Fruit fly (Drosophila melanogaster): ENCODE results near the gene fng.

The fng gene

dm6 chr3L:20900996-20901395 lies 48.3 kb downstream of the fng start:
- TF ChIP-seq ssp (GFP tag; IDR thresholded peaks at IDR 0.05) = no peak
- no peak for TF ChIP-seq Stat92E (GFP tag; optimal IDR thresholded peaks at IDR 0.05)
- no peak for TF ChIP-seq CoRest (tag; optimal IDR thresholded peaks at IDR 0.05)
- no peak for TF ChIP-seq CG1792 (GFP tag; optimal IDR thresholded peaks at IDR 0.05)
- TF ChIP-seq her (GFP tag; optimal IDR thresholded peaks at IDR 0.05) = no peak
- no peak for TF ChIP-seq Ets97D (GFP tag; optimal IDR thresholded peaks at IDR 0.05)
- TF ChIP-seq CG13775 (GFP tag; optimal IDR thresholded peaks at IDR 0.05) = no peak
- no peak for TF ChIP-seq otp (GFP tag; IDR thresholded peaks at IDR 0.05)
- TF ChIP-seq salm (tag; optimal IDR thresholded peaks at IDR 0.05) = no peak
- TF ChIP-seq stc (GFP tag; IDR thresholded peaks at IDR 0.05) = no peak
- no peak for TF ChIP-seq nerfin-1 (tag; optimal IDR thresholded peaks at IDR 0.05)
- TF ChIP-seq CG17385 (GFP tag; optimal IDR thresholded peaks at IDR 0.05) = no peak
- peak; percentile 11 for TF ChIP-seq CG18599 (GFP tag; optimal IDR thresholded peaks at IDR 0.05)
- peak; percentile 4 for TF ChIP-seq odd (GFP tag; optimal IDR thresholded peaks at IDR 0.05)
- peak; percentile 12 for TF ChIP-seq Asciz (GFP tag; optimal IDR thresholded peaks at IDR 0.05)
- TF ChIP-seq CG11696 (GFP tag; IDR thresholded peaks at IDR 0.05) = 0 out of 2 replicates have a peak, but pooled peaks have one; percentile 24
- peak; percentile 47; the same call in 1 of the 3 replicates for TF ChIP-seq Mrtf (GFP tag; IDR thresholded peaks at IDR 0.05)
- TF ChIP-seq CG1832 (GFP tag; optimal IDR thresholded peaks at IDR 0.05) = no peak
- TF ChIP-seq Hmx (GFP tag; optimal IDR thresholded peaks at IDR 0.05) = no peak
- no peak for TF ChIP-seq dm (GFP tag; optimal IDR thresholded peaks at IDR 0.05)
- no peak for TF ChIP-seq grau (tag; optimal IDR thresholded peaks at IDR 0.05)
- no peak for TF ChIP-seq C15 (GFP tag; IDR thresholded peaks at IDR 0.05)
- TF ChIP-seq CG11247 (GFP tag; IDR thresholded peaks at IDR 0.05) = no peak
- TF ChIP-seq CG3281 (GFP tag; optimal IDR thresholded peaks at IDR 0.05) = peak; percentile 24
- TF ChIP-seq Rx (GFP tag; IDR thresholded peaks at IDR 0.05) = no peak
- TF ChIP-seq Drgx (GFP tag; IDR thresholded peaks at IDR 0.05) = no peak
- no peak for TF ChIP-seq mirr (GFP tag; optimal IDR thresholded peaks at IDR 0.05)
- peak; percentile 12 for TF ChIP-seq Meics (GFP tag; optimal IDR thresholded peaks at IDR 0.05)
- TF ChIP-seq CG6272 (GFP tag; IDR thresholded peaks at IDR 0.05) = no peak
- TF ChIP-seq nau (GFP tag; optimal IDR thresholded peaks at IDR 0.05) = peak; percentile 28
- TF ChIP-seq CG14710 (tag; optimal IDR thresholded peaks at IDR 0.05) = no peak
- no peak for TF ChIP-seq ken (GFP tag; IDR thresholded peaks at IDR 0.05)
- TF ChIP-seq CG14667 (GFP tag; IDR thresholded peaks at IDR 0.05) = no peak
- no peak for TF ChIP-seq YL-1 (GFP tag; optimal IDR thresholded peaks at IDR 0.05)
- peak; percentile 32 for TF ChIP-seq CG6813 (GFP tag; optimal IDR thresholded peaks at IDR 0.05)
- no peak for TF ChIP-seq fu2 (GFP tag; optimal IDR thresholded peaks at IDR 0.05)
- TF ChIP-seq amos (GFP tag; IDR thresholded peaks at IDR 0.05; ENCODE audit: partially characterized antibody) = no peak
- TF ChIP-seq CG17802 (tag; optimal IDR thresholded peaks at IDR 0.05) = no peak
- no peak for TF ChIP-seq Sry-β (GFP tag; optimal IDR thresholded peaks at IDR 0.05)
- TF ChIP-seq CG31388 (GFP tag; optimal IDR thresholded peaks at IDR 0.05) = no peak
- no peak for TF ChIP-seq wdn (GFP tag; IDR thresholded peaks at IDR 0.05)
- peak; percentile 8 for TF ChIP-seq unpg (GFP tag; optimal IDR thresholded peaks at IDR 0.05)
- no peak for TF ChIP-seq ewg (GFP tag; optimal IDR thresholded peaks at IDR 0.05)
- TF ChIP-seq CG17361 (GFP tag; IDR thresholded peaks at IDR 0.05) = no peak
- TF ChIP-seq wor (GFP tag; IDR thresholded peaks at IDR 0.05) = no peak
- TF ChIP-seq slp2 (GFP tag; optimal IDR thresholded peaks at IDR 0.05) = no peak
- TF ChIP-seq caup (GFP tag; optimal IDR thresholded peaks at IDR 0.05; ENCODE audit: severe bottlenecking) = peak; percentile 56
- no peak for TF ChIP-seq chn (GFP tag; optimal IDR thresholded peaks at IDR 0.05)
- no peak for TF ChIP-seq bbx (GFP tag; IDR thresholded peaks at IDR 0.05; ENCODE audit: partially characterized antibody)
- no peak for TF ChIP-seq CG13894 (tag; optimal IDR thresholded peaks at IDR 0.05)
- TF ChIP-seq CG4617 (GFP tag; optimal IDR thresholded peaks at IDR 0.05; ENCODE audit: borderline replicate concordance) = no peak

All from whole organism, embryonic.